Worm (Caenorhabditis elegans) whole organism, L4 larva: ENCODE measurements around the gene Y59E9AL.8.

ENCODE experiments used
- R02D3.7 ChIP-seq: fragments of 150-350 bp; sonication (generic microtip); optimal IDR thresholded peaks from 3 replicates; lab custom pipeline; 2014; ENCODE audit warnings: missing biosample characterization, missing genetic modification characterization
- T26A8.4 ChIP-seq: fragments of 200-800 bp; sonication (Bioruptor generic); IDR thresholded peaks from 2 replicates; pipeline ENCODE4 v1.3.6; 2022; ENCODE audit warnings: missing genetic modification characterization, missing compliant biosample characterization
- ZK337.2 ChIP-seq: fragments of 200-800 bp; sonication (Bioruptor generic); IDR thresholded peaks from 2 replicates; pipeline ENCODE4 v1.3.6; 2022; ENCODE audit warnings: missing genetic modification reagents, missing genetic modification characterization, missing compliant biosample characterization
- arid-1 ChIP-seq: fragments of 200-800 bp; sonication (Bioruptor generic); conservative IDR thresholded peaks from 2 replicates; pipeline ENCODE4 v1.3.6; 2022; ENCODE audit warnings: missing genetic modification reagents, missing genetic modification characterization, missing compliant biosample characterization
- ceh-82 ChIP-seq: sonication (generic microtip); optimal IDR thresholded peaks from 2 replicates; lab custom pipeline; 2017; ENCODE audit warnings: missing biosample characterization, missing genetic modification characterization
- ces-1 ChIP-seq: fragments of 150-350 bp; sonication (generic microtip); optimal IDR thresholded peaks from 4 replicates; lab custom pipeline; 2014; ENCODE audit warnings: missing biosample characterization, missing genetic modification reagents, missing genetic modification characterization
- ctbp-1 ChIP-seq: fragments of 200-800 bp; sonication (Bioruptor generic); IDR thresholded peaks from 2 replicates; pipeline ENCODE4 v1.3.6; 2022; ENCODE audit warnings: missing genetic modification reagents, missing genetic modification characterization, missing compliant biosample characterization
- daf-16 ChIP-seq, 3 experiments: sonication (generic microtip); optimal IDR thresholded peaks; 2 replicates each; lab custom pipeline; 2016 to 2017; ENCODE audit warnings: missing genetic modification characterization in 3 of 3, missing genetic modification reagents in 3 of 3, mild to moderate bottlenecking in 2 of 3, missing compliant biosample characterization in 2 of 3, missing biosample characterization in 1 of 3, moderate library complexity in 1 of 3
- duxl-1 ChIP-seq: sonication (generic microtip); optimal IDR thresholded peaks from 2 replicates; lab custom pipeline; 2016; ENCODE audit warnings: mild to moderate bottlenecking, missing genetic modification characterization, moderate library complexity, missing compliant biosample characterization; ENCODE audit not compliant: poor library complexity
- hlh-30 ChIP-seq: sonication (generic microtip); optimal IDR thresholded peaks from 2 replicates; lab custom pipeline; 2017; ENCODE audit warnings: antibody characterized with exemption, mild to moderate bottlenecking, missing genetic modification characterization, missing compliant biosample characterization; ENCODE audit not compliant: insufficient read depth
- hmg-1.1 ChIP-seq: fragments of 200-800 bp; sonication (Bioruptor generic); IDR thresholded peaks from 2 replicates; pipeline ENCODE4 v1.3.6; 2022; ENCODE audit warnings: missing genetic modification reagents, missing genetic modification characterization, missing compliant biosample characterization
- lim-7 ChIP-seq: fragments of 200-800 bp; sonication (Bioruptor generic); IDR thresholded peaks from 2 replicates; pipeline ENCODE4 v1.3.6; 2022; ENCODE audit warnings: missing genetic modification characterization, missing compliant biosample characterization
- lin-15B ChIP-seq: fragments of 150-350 bp; sonication (generic microtip); optimal IDR thresholded peaks from 3 replicates; lab custom pipeline; 2014; ENCODE audit warnings: missing biosample characterization, missing genetic modification characterization
- lin-38 ChIP-seq: fragments of 200-800 bp; sonication (Bioruptor generic); IDR thresholded peaks from 2 replicates; pipeline ENCODE4 v1.3.6; 2022; ENCODE audit warnings: missing genetic modification reagents, missing genetic modification characterization, missing compliant biosample characterization
- lsy-2 ChIP-seq, 2 experiments: fragments of 150-350 bp in 1 of 2; sonication (generic microtip) in 1 of 2; optimal IDR thresholded peaks; 2 replicates each; lab custom pipeline; 2014 to 2017; ENCODE audit warnings: missing biosample characterization in 2 of 2, missing genetic modification characterization in 2 of 2
- mdl-1 ChIP-seq, 2 experiments: fragments of 150-350 bp in 1 of 2; sonication (generic microtip) in 1 of 2; optimal IDR thresholded peaks; 2 replicates each; lab custom pipeline; 2014 to 2017; ENCODE audit warnings: missing biosample characterization in 2 of 2, missing genetic modification characterization in 2 of 2
- mep-1 ChIP-seq: fragments of 150-350 bp; sonication (generic microtip); optimal IDR thresholded peaks from 3 replicates; lab custom pipeline; 2014; ENCODE audit warnings: missing biosample characterization, missing genetic modification characterization
- mes-2 ChIP-seq: sonication (generic microtip); optimal IDR thresholded peaks from 2 replicates; lab custom pipeline; 2016; ENCODE audit warnings: missing genotype, mild to moderate bottlenecking, missing genetic modification characterization, missing compliant biosample characterization; ENCODE audit not compliant: poor library complexity, severe bottlenecking
- mxl-3 ChIP-seq: fragments of 200-800 bp; sonication (Bioruptor generic); optimal IDR thresholded peaks from 2 replicates; lab custom pipeline; 2018; ENCODE audit warnings: mild to moderate bottlenecking, missing genetic modification characterization, missing compliant biosample characterization
- nhr-102 ChIP-seq: sonication (generic microtip); optimal IDR thresholded peaks from 2 replicates; lab custom pipeline; 2016; ENCODE audit warnings: mild to moderate bottlenecking, missing genetic modification characterization, moderate library complexity, missing compliant biosample characterization
- nhr-11 ChIP-seq: fragments of 150-350 bp; optimal IDR thresholded peaks from 2 replicates; lab custom pipeline; 2014; ENCODE audit warnings: missing biosample characterization, missing genetic modification characterization
- nhr-25 ChIP-seq: sonication (generic microtip); optimal IDR thresholded peaks from 2 replicates; lab custom pipeline; 2017; ENCODE audit warnings: missing genetic modification characterization, mild to moderate bottlenecking, missing compliant biosample characterization, antibody characterized with exemption, moderate library complexity, borderline replicate concordance; ENCODE audit not compliant: insufficient read depth
- nhr-41 ChIP-seq: fragments of 200-800 bp; sonication (Bioruptor generic); IDR thresholded peaks from 2 replicates; pipeline ENCODE4 v1.3.6; 2022; ENCODE audit warnings: missing genetic modification reagents, missing genetic modification characterization, missing compliant biosample characterization
- nhr-6 ChIP-seq: fragments of 150-350 bp; optimal IDR thresholded peaks from 2 replicates; lab custom pipeline; 2014; ENCODE audit warnings: missing biosample characterization, missing genetic modification characterization
- nhr-77 ChIP-seq: fragments of 150-350 bp; optimal IDR thresholded peaks from 2 replicates; lab custom pipeline; 2014; ENCODE audit warnings: missing biosample characterization, missing genetic modification characterization
- pha-4 ChIP-seq, 2 experiments: fragments of 150-350 bp in 1 of 2; fragments of 200-800 bp in 1 of 2; sonication (Bioruptor generic) in 1 of 2; IDR thresholded peaks in 1 of 2; optimal IDR thresholded peaks in 1 of 2; 2 replicates each; pipeline versions ENCODE4 v1.3.6 to Lab custom; 2014 to 2022; ENCODE audit warnings: missing genetic modification characterization in 2 of 2, missing genetic modification reagents in 2 of 2, missing biosample characterization in 1 of 2, missing compliant biosample characterization in 1 of 2
- pqm-1 ChIP-seq: sonication (generic microtip); optimal IDR thresholded peaks from 2 replicates; lab custom pipeline; 2017; ENCODE audit warnings: missing biosample characterization, missing genetic modification characterization
- snpc-1.2 ChIP-seq: fragments of 200-800 bp; sonication (Bioruptor generic); IDR thresholded peaks from 2 replicates; pipeline ENCODE4 v1.3.6; 2022; ENCODE audit warnings: missing genetic modification reagents, missing genetic modification characterization, missing compliant biosample characterization
- snpc-4 ChIP-seq: fragments of 150-350 bp; optimal IDR thresholded peaks from 2 replicates; lab custom pipeline; 2014; ENCODE audit warnings: missing biosample characterization, missing genetic modification characterization
- unc-62 ChIP-seq, 3 experiments: fragments of 150-350 bp in 1 of 3; sonication (generic microtip); optimal IDR thresholded peaks in 2 of 3; peaks in 1 of 3; 1 replicate in 1 of 3; 2 replicates in 2 of 3; lab custom pipeline; 2014 to 2017; ENCODE audit warnings: missing biosample characterization in 3 of 3, missing genetic modification characterization in 3 of 3, missing genetic modification reagents in 3 of 3, missing genotype in 1 of 3
- zfp-3 ChIP-seq: fragments of 200-800 bp; sonication (Bioruptor generic); conservative IDR thresholded peaks from 2 replicates; pipeline ENCODE4 v1.3.6; 2022; ENCODE audit warnings: missing genetic modification reagents, missing genetic modification characterization, missing compliant biosample characterization

The Y59E9AL.8 gene

DNA sequence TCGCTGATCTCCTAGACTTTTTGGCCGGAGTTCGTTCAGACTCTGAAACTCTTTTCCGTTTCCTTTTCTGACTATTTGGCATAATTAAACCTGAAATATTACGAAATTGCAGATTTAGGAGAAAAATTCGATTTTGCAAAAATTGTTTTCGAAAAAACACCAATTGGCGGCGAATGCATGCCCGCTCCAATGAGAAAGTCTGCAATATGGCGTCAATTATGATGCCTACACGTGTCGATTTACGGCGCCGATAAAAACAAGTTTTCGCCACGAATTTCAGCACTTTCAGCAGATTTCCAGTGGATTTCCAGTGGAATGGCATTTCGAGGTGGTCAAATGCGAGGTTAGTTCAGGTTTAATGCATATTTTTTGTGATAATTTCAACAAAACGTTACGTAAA is 14.7 kb downstream of the Y59E9AL.8 start, which contains the start of the genes Y59E9AL.36 and nbet-1 (continued):
- TF ChIP-seq nhr-77 (tag; lab: Kevin White, UChicago), result peak; percentile 70
- TF ChIP-seq ces-1 (GFP tag; lab: Kevin White, UChicago), result peak; percentile 15
- TF ChIP-seq R02D3.7, result peak; percentile 94
- TF ChIP-seq ctbp-1 (GFP tag; lab: Robert Waterston, UW), result no peak
- peak; percentile 27; the same call in 1 of the 2 replicates for TF ChIP-seq pha-4 (GFP tag; IDR thresholded peaks at IDR 0.05; lab: Robert Waterston, UW)
- TF ChIP-seq pha-4 (tag; optimal IDR thresholded peaks at IDR 0.05; lab: Kevin White, UChicago), result peak; percentile 7
- TF ChIP-seq arid-1 (GFP tag; lab: Robert Waterston, UW), result 0 out of 2 replicates have a peak, but pooled peaks have one; percentile 19
- TF ChIP-seq hlh-30 (tag; lab: Kevin White, UChicago), result peak; percentile 66
- TF ChIP-seq zfp-3, result no peak
- peak; percentile 95 for TF ChIP-seq lin-38
- TF ChIP-seq duxl-1 (tag; lab: Kevin White, UChicago), result peak; percentile 46
- TF ChIP-seq mdl-1 (tag; optimal IDR thresholded peaks at IDR 0.05; lab: Kevin White, UChicago), result peak in 1 of 2 experiments; percentile 49
- TF ChIP-seq nhr-102 (tag; lab: Kevin White, UChicago), result peak; percentile 5
- peak in 1 of 2 experiments; percentile 33 for TF ChIP-seq daf-16 (GFP tag; optimal IDR thresholded peaks at IDR 0.05; lab: Kevin White, UChicago)
- peak; percentile 75 for TF ChIP-seq daf-16 (tag; optimal IDR thresholded peaks at IDR 0.05; lab: Kevin White, UChicago)
- TF ChIP-seq mxl-3 (GFP tag; lab: Kevin White, UChicago), result peak; percentile 77
- no peak for TF ChIP-seq lim-7
- peak; percentile 5 for TF ChIP-seq pqm-1 (tag; lab: Kevin White, UChicago)
- peak; percentile 84 for TF ChIP-seq lin-15B (tag; lab: Kevin White, UChicago)
- TF ChIP-seq mes-2 (tag; lab: Kevin White, UChicago), result peak; percentile 86
- TF ChIP-seq snpc-4 (tag; lab: Kevin White, UChicago), result no peak
- peak; percentile 27 for TF ChIP-seq nhr-25 (tag; lab: Kevin White, UChicago)
- TF ChIP-seq mep-1, result peak; percentile 76
- TF ChIP-seq hmg-1.1 (GFP tag; lab: Robert Waterston, UW), result peak; percentile 66; the same call in 1 of the 2 replicates
- peak; percentile 25 to 81 for TF ChIP-seq lsy-2 (tag; optimal IDR thresholded peaks at IDR 0.05; lab: Kevin White, UChicago)
- no peak for TF ChIP-seq ZK337.2 (GFP tag; lab: Robert Waterston, UW)

DNA sequence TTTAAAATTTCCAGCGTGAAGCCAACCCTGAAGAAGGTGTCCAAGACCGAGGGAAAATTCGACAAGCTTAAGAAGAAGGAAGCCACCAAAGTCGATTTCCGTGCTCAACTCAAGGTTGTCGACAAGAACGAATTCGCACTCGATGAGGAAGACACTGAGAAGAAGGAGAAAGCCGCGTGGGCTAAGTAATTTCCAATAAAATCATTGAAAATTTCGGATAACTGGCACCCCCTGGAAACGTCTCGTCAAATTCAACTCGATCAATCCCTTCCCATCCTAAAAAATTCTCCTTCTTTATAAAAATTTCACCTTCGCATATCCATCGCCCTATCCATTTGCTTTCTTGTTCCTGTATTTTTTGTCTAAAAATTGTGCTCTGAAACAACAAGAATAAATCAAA is 17.4 kb downstream of the Y59E9AL.8 start:
- TF ChIP-seq snpc-1.2 (GFP tag; lab: Robert Waterston, UW) (0 out of 2 replicates have a peak, but pooled peaks have one; percentile 20), nhr-6 (tag; lab: Kevin White, UChicago) (no peak)
- TF ChIP-seq, all 104 proteins: peak for 1

DNA sequence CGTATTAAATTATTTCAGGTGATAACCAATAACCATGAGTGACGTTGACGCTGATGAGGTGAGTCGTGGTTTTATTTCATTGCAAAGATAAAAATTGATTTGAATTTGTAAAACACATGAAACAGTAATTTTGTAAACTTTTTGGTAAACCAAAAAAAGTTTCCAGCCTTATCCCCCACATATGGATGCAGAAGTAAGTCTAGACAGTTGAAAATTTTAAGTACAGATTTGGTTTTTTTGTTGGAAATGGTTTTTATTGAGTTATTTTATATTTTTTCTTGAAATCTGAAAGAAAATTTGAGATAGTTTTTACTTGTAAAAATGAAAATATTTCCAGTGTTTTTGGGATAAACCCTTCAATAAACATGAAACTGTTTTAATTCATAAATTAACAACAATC is 19.6 kb downstream of the Y59E9AL.8 start, which contains the start of gene tni-4:
tni-4 (plus strand) TSS at position 19 of the 400 bp plus-strand sequence.
- TF ChIP-seq unc-62 (GFP tag; optimal IDR thresholded peaks at IDR 0.05 in 1 of 2; lab: Kevin White, UChicago) (peak in 1 of 2 experiments; percentile 92), unc-62 (tag; optimal IDR thresholded peaks at IDR 0.05; lab: Kevin White, UChicago) (no peak), ceh-82 (tag; lab: Kevin White, UChicago) (no peak)

DNA sequence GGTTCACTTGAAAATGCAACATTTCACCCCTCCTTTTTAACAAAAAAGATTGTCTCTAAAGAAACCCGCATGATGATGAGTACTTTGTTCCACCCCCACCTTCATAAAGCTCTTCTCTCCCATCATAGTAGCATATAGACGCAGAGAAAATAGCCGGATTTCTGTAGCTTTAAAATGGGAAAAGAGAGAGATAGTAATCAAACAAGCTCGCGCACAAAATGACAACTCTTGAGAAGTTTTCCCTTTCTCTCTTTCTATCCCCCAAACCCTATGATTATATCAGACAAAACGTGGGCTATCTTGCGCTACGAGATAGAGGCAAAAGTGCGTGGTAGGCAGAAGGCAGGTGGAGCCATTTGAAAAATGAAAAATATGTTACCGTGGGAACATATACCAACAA is 21.6 kb downstream of the Y59E9AL.8 start:
- TF ChIP-seq unc-62 (GFP tag; optimal IDR thresholded peaks at IDR 0.05 in 1 of 2; lab: Kevin White, UChicago), result peak in 1 of 2 experiments; percentile 67
- TF ChIP-seq unc-62 (tag; optimal IDR thresholded peaks at IDR 0.05; lab: Kevin White, UChicago), result no peak
- TF ChIP-seq T26A8.4, result no peak

DNA sequence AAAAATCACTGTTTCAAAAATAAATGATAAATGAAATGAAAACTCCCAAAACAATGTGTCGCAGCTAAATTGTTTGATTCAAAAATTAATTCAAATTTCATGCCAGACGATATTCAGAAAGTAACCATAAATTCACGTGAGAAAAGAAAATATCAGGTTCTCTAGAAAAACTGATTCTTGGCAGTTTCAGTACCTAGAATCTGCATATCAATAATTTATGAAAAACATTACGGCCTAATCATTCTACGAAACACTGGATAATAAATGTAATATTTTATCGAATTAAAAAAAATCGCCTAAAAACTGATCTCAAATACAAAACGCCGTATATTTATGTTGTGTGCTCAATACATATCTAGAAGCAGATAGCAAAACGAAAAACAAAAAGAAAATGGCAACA is 23.3 kb downstream of the Y59E9AL.8 start:
- TF ChIP-seq nhr-41 (GFP tag; lab: Robert Waterston, UW), result no peak
- peak; percentile 43 for TF ChIP-seq nhr-11 (tag; lab: Kevin White, UChicago)
